Worm (Caenorhabditis elegans) whole organism, L1 larva: Measurements from ENCODE around the gene alh-12.
A peak's percentile ranks its signal among the peaks of the same experiment; 100 is the strongest.

ENCODE experiments used
- C04F5.9 ChIP-seq: sonication (generic microtip); optimal IDR thresholded peaks from 2 replicates; lab custom pipeline; 2016; ENCODE audit warnings: missing genetic modification characterization, missing compliant biosample characterization
- C16A3.4 ChIP-seq: fragments of 150-350 bp; optimal IDR thresholded peaks from 2 replicates; lab custom pipeline; 2014; ENCODE audit warnings: missing biosample characterization, missing genetic modification characterization
- F16B12.6 ChIP-seq: fragments of 150-350 bp; optimal IDR thresholded peaks from 2 replicates; lab custom pipeline; 2014; ENCODE audit warnings: missing biosample characterization, missing genetic modification characterization
- aha-1 ChIP-seq: fragments of 150-350 bp; optimal IDR thresholded peaks from 2 replicates; lab custom pipeline; 2014; ENCODE audit warnings: missing biosample characterization, missing genetic modification characterization
- aly-2 ChIP-seq: fragments of 150-350 bp; optimal IDR thresholded peaks from 2 replicates; lab custom pipeline; 2014; ENCODE audit warnings: missing biosample characterization, missing genetic modification characterization
- ama-1 ChIP-seq: fragments of 150-350 bp; optimal IDR thresholded peaks from 2 replicates; lab custom pipeline; 2014
- blmp-1 ChIP-seq: fragments of 150-350 bp; optimal IDR thresholded peaks from 2 replicates; lab custom pipeline; 2014; ENCODE audit warnings: missing biosample characterization, missing genetic modification characterization
- ceh-8 ChIP-seq: fragments of 200-800 bp; sonication (Bioruptor generic); optimal IDR thresholded peaks from 2 replicates; lab custom pipeline; 2018; ENCODE audit warnings: mild to moderate bottlenecking, missing genetic modification characterization, moderate library complexity, missing compliant biosample characterization
- ces-1 ChIP-seq: fragments of 150-350 bp; optimal IDR thresholded peaks from 2 replicates; lab custom pipeline; 2014; ENCODE audit warnings: missing biosample characterization, missing genetic modification reagents, missing genetic modification characterization
- efl-1 ChIP-seq, 4 experiments: fragments of 150-350 bp; optimal IDR thresholded peaks in 3 of 4; peaks in 1 of 4; 1 replicate in 1 of 4; 2 replicates in 3 of 4; lab custom pipeline; 2014; ENCODE audit warnings: missing biosample characterization in 2 of 4, missing genetic modification characterization in 2 of 4, missing genetic modification reagents in 2 of 4
- efl-3 ChIP-seq: fragments of 200-800 bp; sonication (Bioruptor generic); optimal IDR thresholded peaks from 2 replicates; lab custom pipeline; 2018; ENCODE audit warnings: mild to moderate bottlenecking, missing genetic modification characterization, missing compliant biosample characterization
- egl-13 ChIP-seq: sonication (generic microtip); optimal IDR thresholded peaks from 2 replicates; lab custom pipeline; 2016; ENCODE audit warnings: missing genotype, missing genetic modification reagents, missing genetic modification characterization, missing compliant biosample characterization
- egl-27 ChIP-seq, 2 experiments: fragments of 150-350 bp in 1 of 2; sonication (generic microtip); optimal IDR thresholded peaks; 3 replicates each; lab custom pipeline; 2017 to 2018; ENCODE audit warnings: missing biosample characterization in 2 of 2, missing genetic modification characterization in 2 of 2, missing genetic modification reagents in 2 of 2
- ets-5 ChIP-seq: fragments of 200-800 bp; sonication (Bioruptor generic); IDR thresholded peaks from 2 replicates; pipeline ENCODE4 v1.3.6; 2022; ENCODE audit warnings: missing genetic modification characterization, missing compliant biosample characterization
- fkh-10 ChIP-seq: sonication (generic microtip); optimal IDR thresholded peaks from 2 replicates; lab custom pipeline; 2017; ENCODE audit warnings: missing biosample characterization, missing genetic modification reagents, missing genetic modification characterization
- fkh-8 ChIP-seq: sonication (generic microtip); optimal IDR thresholded peaks from 2 replicates; lab custom pipeline; 2016; ENCODE audit warnings: mild to moderate bottlenecking, missing genetic modification characterization, missing compliant biosample characterization
- fos-1 ChIP-seq: fragments of 150-350 bp; optimal IDR thresholded peaks from 2 replicates; lab custom pipeline; 2014; ENCODE audit warnings: missing biosample characterization, missing genetic modification characterization
- grh-1 ChIP-seq: fragments of 200-800 bp; sonication (Bioruptor generic); IDR thresholded peaks from 2 replicates; pipeline ENCODE4 v1.3.6; 2022; ENCODE audit warnings: missing genetic modification reagents, missing genetic modification characterization, missing compliant biosample characterization
- hlh-17 ChIP-seq: fragments of 200-800 bp; sonication (Bioruptor generic); optimal IDR thresholded peaks from 2 replicates; lab custom pipeline; 2018; ENCODE audit warnings: missing genetic modification characterization, mild to moderate bottlenecking, missing compliant biosample characterization, moderate library complexity, borderline replicate concordance
- hlh-4 ChIP-seq: sonication (generic microtip); optimal IDR thresholded peaks from 2 replicates; lab custom pipeline; 2016; ENCODE audit warnings: mild to moderate bottlenecking, missing genetic modification characterization, missing compliant biosample characterization
- hpl-2 ChIP-seq: fragments of 150-350 bp; optimal IDR thresholded peaks from 2 replicates; lab custom pipeline; 2014; ENCODE audit warnings: missing biosample characterization, missing genetic modification reagents, missing genetic modification characterization
- irx-1 ChIP-seq: sonication (generic microtip); optimal IDR thresholded peaks from 2 replicates; lab custom pipeline; 2016; ENCODE audit warnings: missing genetic modification characterization, missing compliant biosample characterization
- isw-1 ChIP-seq: fragments of 200-800 bp; sonication (Bioruptor generic); IDR thresholded peaks from 2 replicates; pipeline ENCODE4 v1.3.6; 2022; ENCODE audit warnings: missing genetic modification characterization, missing compliant biosample characterization
- lin-13 ChIP-seq: fragments of 150-350 bp; optimal IDR thresholded peaks from 2 replicates; lab custom pipeline; 2014; ENCODE audit warnings: missing biosample characterization, missing genetic modification reagents, missing genetic modification characterization
- lin-14 ChIP-seq: fragments of 200-800 bp; sonication (Bioruptor generic); optimal IDR thresholded peaks from 2 replicates; lab custom pipeline; 2018; ENCODE audit warnings: mild to moderate bottlenecking, missing genetic modification characterization, moderate library complexity, missing compliant biosample characterization
- lin-15B ChIP-seq: fragments of 150-350 bp; sonication (generic microtip); optimal IDR thresholded peaks from 3 replicates; lab custom pipeline; 2014; ENCODE audit warnings: missing biosample characterization, missing genetic modification characterization
- lin-35 ChIP-seq, 2 experiments: fragments of 150-350 bp; optimal IDR thresholded peaks; 2 replicates each; lab custom pipeline; 2014; ENCODE audit warnings: missing biosample characterization in 2 of 2, missing genetic modification characterization in 2 of 2, missing genetic modification reagents in 2 of 2
- lir-3 ChIP-seq: sonication (generic microtip); optimal IDR thresholded peaks from 2 replicates; lab custom pipeline; 2016; ENCODE audit warnings: mild to moderate bottlenecking, missing genetic modification characterization, moderate library complexity, missing compliant biosample characterization; ENCODE audit not compliant: poor library complexity
- lsy-2 ChIP-seq, 2 experiments: fragments of 150-350 bp; optimal IDR thresholded peaks; 2 replicates each; lab custom pipeline; 2014; ENCODE audit warnings: missing biosample characterization in 2 of 2, missing genetic modification characterization in 2 of 2
- mab-9 ChIP-seq: fragments of 200-800 bp; sonication (Bioruptor generic); IDR thresholded peaks from 2 replicates; pipeline ENCODE4 v1.3.6; 2022; ENCODE audit warnings: missing genetic modification reagents, missing genetic modification characterization, missing compliant biosample characterization
- mdl-1 ChIP-seq, 2 experiments: fragments of 150-350 bp; optimal IDR thresholded peaks; 2 replicates each; lab custom pipeline; 2014 to 2017; ENCODE audit warnings: missing biosample characterization in 2 of 2, missing genetic modification characterization in 2 of 2, inconsistent platforms in 1 of 2
- mef-2 ChIP-seq: fragments of 150-350 bp; optimal IDR thresholded peaks from 2 replicates; lab custom pipeline; 2014; ENCODE audit warnings: missing biosample characterization, missing genetic modification characterization
- mep-1 ChIP-seq: fragments of 150-350 bp; optimal IDR thresholded peaks from 2 replicates; lab custom pipeline; 2014; ENCODE audit warnings: missing biosample characterization, missing genetic modification characterization
- nhr-11 ChIP-seq: fragments of 150-350 bp; optimal IDR thresholded peaks from 2 replicates; lab custom pipeline; 2014; ENCODE audit warnings: missing biosample characterization, missing genetic modification characterization
- nhr-12 ChIP-seq: sonication (generic microtip); optimal IDR thresholded peaks from 2 replicates; lab custom pipeline; 2017; ENCODE audit warnings: missing biosample characterization, missing genetic modification characterization
- nhr-19 ChIP-seq: fragments of 200-800 bp; sonication (Bioruptor generic); conservative IDR thresholded peaks from 2 replicates; pipeline ENCODE4 v1.3.6; 2022; ENCODE audit warnings: missing genetic modification characterization, missing compliant biosample characterization
- nhr-237 ChIP-seq: fragments of 150-350 bp; optimal IDR thresholded peaks from 2 replicates; lab custom pipeline; 2014; ENCODE audit warnings: missing biosample characterization, missing genetic modification characterization
- nhr-28 ChIP-seq: fragments of 150-350 bp; optimal IDR thresholded peaks from 2 replicates; lab custom pipeline; 2014; ENCODE audit warnings: missing biosample characterization, missing genetic modification characterization
- nhr-47 ChIP-seq: sonication (generic microtip); optimal IDR thresholded peaks from 2 replicates; lab custom pipeline; 2016; ENCODE audit warnings: mild to moderate bottlenecking, missing genetic modification characterization, moderate library complexity, missing compliant biosample characterization
- nhr-76 ChIP-seq: sonication (generic microtip); optimal IDR thresholded peaks from 2 replicates; lab custom pipeline; 2017; ENCODE audit warnings: missing biosample characterization, missing genetic modification characterization
- nhr-77 ChIP-seq: fragments of 150-350 bp; optimal IDR thresholded peaks from 2 replicates; lab custom pipeline; 2014; ENCODE audit warnings: missing biosample characterization, missing genetic modification characterization
- nhr-84 ChIP-seq: sonication (generic microtip); optimal IDR thresholded peaks from 2 replicates; lab custom pipeline; 2017; ENCODE audit warnings: missing biosample characterization, missing genetic modification characterization
- nhr-85 ChIP-seq: sonication (generic microtip); peaks from one replicate; lab custom pipeline; 2016; ENCODE audit warnings: missing genetic modification characterization, inconsistent platforms, missing compliant biosample characterization
- rnt-1 ChIP-seq: sonication (generic microtip); optimal IDR thresholded peaks from 2 replicates; lab custom pipeline; 2016; ENCODE audit warnings: mild to moderate bottlenecking, missing genetic modification characterization, moderate library complexity, missing compliant biosample characterization
- skn-1 ChIP-seq: fragments of 150-350 bp; optimal IDR thresholded peaks from 2 replicates; lab custom pipeline; 2014; ENCODE audit warnings: missing biosample characterization, missing genetic modification characterization
- snpc-4 ChIP-seq: fragments of 150-350 bp; optimal IDR thresholded peaks from 2 replicates; lab custom pipeline; 2014; ENCODE audit warnings: missing biosample characterization, missing genetic modification characterization
- tbx-2 ChIP-seq: sonication (generic microtip); optimal IDR thresholded peaks from 2 replicates; lab custom pipeline; 2016; ENCODE audit warnings: missing genetic modification characterization, missing compliant biosample characterization
- unc-130 ChIP-seq: fragments of 150-350 bp; optimal IDR thresholded peaks from 2 replicates; lab custom pipeline; 2017; ENCODE audit warnings: missing biosample characterization, missing genetic modification characterization, inconsistent platforms
- unc-30 ChIP-seq: sonication (generic microtip); optimal IDR thresholded peaks from 2 replicates; lab custom pipeline; 2017; ENCODE audit warnings: missing biosample characterization, missing genetic modification characterization
- unc-62 ChIP-seq: fragments of 150-350 bp; optimal IDR thresholded peaks from 2 replicates; lab custom pipeline; 2014; ENCODE audit warnings: missing biosample characterization, missing genetic modification reagents, missing genetic modification characterization
- unc-86 ChIP-seq: sonication (generic microtip); optimal IDR thresholded peaks from 2 replicates; lab custom pipeline; 2016; ENCODE audit warnings: missing genetic modification characterization, missing compliant biosample characterization
- xbp-1 ChIP-seq: sonication (generic microtip); optimal IDR thresholded peaks from 2 replicates; lab custom pipeline; 2016; ENCODE audit warnings: missing genetic modification characterization, missing compliant biosample characterization
- zip-4 ChIP-seq: fragments of 200-800 bp; sonication (Bioruptor generic); optimal IDR thresholded peaks from 2 replicates; lab custom pipeline; 2018; ENCODE audit warnings: mild to moderate bottlenecking, missing genetic modification characterization, moderate library complexity, missing compliant biosample characterization

The alh-12 gene

ce11 chrIII:7499421-7499902 lies 45.6 kb downstream of the alh-12 start, which contains the start of the genes C07H6.9 and sap-140:
C07H6.9 (minus strand) TSS chrIII:7499471.
sap-140 (plus strand) TSS chrIII:7499738.
- TF ChIP-seq irx-1: peak; percentile 46
- TF ChIP-seq unc-130 (tag; lab: Kevin White, UChicago): peak; percentile 94
- TF ChIP-seq ces-1 (GFP tag; lab: Kevin White, UChicago): no peak
- peak; percentile 51 for TF ChIP-seq C04F5.9 (tag; lab: Kevin White, UChicago)
- peak; percentile 90 to 91 for TF ChIP-seq lsy-2 (tag; optimal IDR thresholded peaks at IDR 0.05; lab: Kevin White, UChicago)
- TF ChIP-seq nhr-28 (tag; lab: Kevin White, UChicago): no peak
- peak; percentile 92 to 96 for TF ChIP-seq lin-35 (GFP tag; optimal IDR thresholded peaks at IDR 0.05; lab: Kevin White, UChicago)
- TF ChIP-seq ets-5 (GFP tag; lab: Robert Waterston, UW): no peak
- peak; percentile 46 for TF ChIP-seq mef-2
- TF ChIP-seq egl-13 (tag; lab: Kevin White, UChicago): peak; percentile 67
- TF ChIP-seq ama-1 (lab: Kevin White, UChicago): no peak
- TF ChIP-seq aly-2 (tag; lab: Kevin White, UChicago): peak; percentile 6
- no peak for TF ChIP-seq nhr-76 (tag; lab: Kevin White, UChicago)
- no peak for TF ChIP-seq unc-30
- TF ChIP-seq mdl-1 (tag; optimal IDR thresholded peaks at IDR 0.05; lab: Kevin White, UChicago): peak in 1 of 2 experiments; percentile 81
- TF ChIP-seq aha-1 (tag; lab: Kevin White, UChicago): peak; percentile 48
- peak; percentile 66 for TF ChIP-seq fkh-8 (tag; lab: Kevin White, UChicago)
- no peak for TF ChIP-seq efl-3 (GFP tag; lab: Kevin White, UChicago)
- TF ChIP-seq unc-86 (tag; lab: Kevin White, UChicago): peak; percentile 79
- peak; percentile 93 for TF ChIP-seq rnt-1
- TF ChIP-seq lir-3 (tag; lab: Kevin White, UChicago): peak; percentile 56
- peak; percentile 71 for TF ChIP-seq isw-1 (GFP tag; lab: Robert Waterston, UW)
- TF ChIP-seq F16B12.6 (tag; lab: Kevin White, UChicago): peak; percentile 64
- TF ChIP-seq nhr-12: no peak
- no peak for TF ChIP-seq nhr-84
- no peak for TF ChIP-seq egl-27 (tag; optimal IDR thresholded peaks at IDR 0.05; lab: Kevin White, UChicago)
- TF ChIP-seq hlh-4 (tag; lab: Kevin White, UChicago): no peak
- peak; percentile 87 for TF ChIP-seq xbp-1 (tag; lab: Kevin White, UChicago)
- peak; percentile 24 for TF ChIP-seq fos-1 (tag; lab: Kevin White, UChicago)
- TF ChIP-seq C16A3.4 (tag; lab: Kevin White, UChicago): peak; percentile 80
- no peak for TF ChIP-seq nhr-11 (tag; lab: Kevin White, UChicago)
- peak; percentile 84 for TF ChIP-seq tbx-2 (tag; lab: Kevin White, UChicago)
- peak; percentile 84 to 94 for TF ChIP-seq efl-1 (optimal IDR thresholded peaks at IDR 0.05; lab: Kevin White, UChicago)
- peak; percentile 92 to 99 for TF ChIP-seq efl-1 (GFP tag; optimal IDR thresholded peaks at IDR 0.05 in 1 of 2; lab: Kevin White, UChicago)
- TF ChIP-seq nhr-85 (tag; lab: Kevin White, UChicago): peak; percentile 93
- no peak for TF ChIP-seq hpl-2 (GFP tag; lab: Kevin White, UChicago)
- TF ChIP-seq nhr-237: peak; percentile 54
- TF ChIP-seq nhr-77: peak; percentile 70
- peak; percentile 97 for TF ChIP-seq mep-1
- TF ChIP-seq ceh-8: peak; percentile 82
- TF ChIP-seq hlh-17 (GFP tag; lab: Kevin White, UChicago): no peak
- peak; percentile 80 for TF ChIP-seq snpc-4 (tag; lab: Kevin White, UChicago)
- peak; percentile 52 for TF ChIP-seq skn-1 (tag; lab: Kevin White, UChicago)
- peak; percentile 68 for TF ChIP-seq grh-1 (GFP tag; lab: Robert Waterston, UW)
- peak; percentile 35 for TF ChIP-seq zip-4
- TF ChIP-seq lin-14 (GFP tag; lab: Kevin White, UChicago): peak; percentile 83
- TF ChIP-seq nhr-19: peak; percentile 86
- 0 out of 2 replicates have a peak, but pooled peaks have one; percentile 45 for TF ChIP-seq mab-9 (GFP tag; lab: Robert Waterston, UW)
- TF ChIP-seq lin-13: peak; percentile 82
- TF ChIP-seq fkh-10 (GFP tag; lab: Kevin White, UChicago): peak; percentile 16
- TF ChIP-seq unc-62: no peak
- peak; percentile 89 for TF ChIP-seq nhr-47 (tag; lab: Kevin White, UChicago)
- TF ChIP-seq lin-15B (tag; lab: Kevin White, UChicago): peak; percentile 73
- TF ChIP-seq blmp-1 (tag; lab: Kevin White, UChicago): peak; percentile 84
